Worm (Caenorhabditis elegans) whole organism, L3 larva: ENCODE results near the gene elo-5.

ENCODE experiments used
- R02D3.7 ChIP-seq: fragments of 150-350 bp; optimal IDR thresholded peaks from 2 replicates; lab custom pipeline; 2014; ENCODE audit warnings: missing biosample characterization, missing genetic modification characterization
- ZK546.5 ChIP-seq: sonication (generic microtip); optimal IDR thresholded peaks from 2 replicates; lab custom pipeline; 2017; ENCODE audit warnings: missing biosample characterization, missing genetic modification characterization
- ama-1 ChIP-seq: fragments of 150-350 bp; optimal IDR thresholded peaks from 2 replicates; lab custom pipeline; 2018
- ceh-16 ChIP-seq: sonication (generic microtip); optimal IDR thresholded peaks from 2 replicates; lab custom pipeline; 2017; ENCODE audit warnings: missing biosample characterization, missing genetic modification characterization
- ceh-28 ChIP-seq: fragments of 150-350 bp; optimal IDR thresholded peaks from 2 replicates; lab custom pipeline; 2014; ENCODE audit warnings: missing biosample characterization, missing genetic modification reagents, missing genetic modification characterization
- ceh-82 ChIP-seq: fragments of 150-350 bp; optimal IDR thresholded peaks from 2 replicates; lab custom pipeline; 2014; ENCODE audit warnings: missing biosample characterization, missing genetic modification characterization
- ceh-9 ChIP-seq: sonication (generic microtip); optimal IDR thresholded peaks from 2 replicates; lab custom pipeline; 2018; ENCODE audit warnings: missing biosample characterization, missing genetic modification characterization
- daf-12 ChIP-seq: fragments of 150-350 bp; optimal IDR thresholded peaks from 2 replicates; lab custom pipeline; 2014; ENCODE audit warnings: missing biosample characterization, missing genetic modification reagents, missing genetic modification characterization
- egl-27 ChIP-seq: sonication (generic microtip); optimal IDR thresholded peaks from 4 replicates; lab custom pipeline; 2017; ENCODE audit warnings: missing biosample characterization, missing genetic modification reagents, missing genetic modification characterization
- elt-1 ChIP-seq: fragments of 150-350 bp; optimal IDR thresholded peaks from 2 replicates; lab custom pipeline; 2014; ENCODE audit warnings: missing biosample characterization, missing genetic modification characterization
- elt-2 ChIP-seq: sonication (generic microtip); optimal IDR thresholded peaks from 2 replicates; lab custom pipeline; 2016; ENCODE audit warnings: missing genetic modification reagents, mild to moderate bottlenecking, missing genetic modification characterization, missing compliant biosample characterization
- elt-3 ChIP-seq, 3 experiments: fragments of 150-350 bp in 1 of 3; sonication (generic microtip) in 2 of 3; optimal IDR thresholded peaks; 2 replicates in 2 of 3; 4 replicates in 1 of 3; lab custom pipeline; 2014 to 2017; ENCODE audit warnings: missing biosample characterization in 3 of 3, missing genetic modification characterization in 3 of 3
- eor-1 ChIP-seq, 2 experiments: fragments of 150-350 bp; optimal IDR thresholded peaks; 2 replicates each; lab custom pipeline; 2014 to 2018; ENCODE audit warnings: missing biosample characterization in 2 of 2, missing genetic modification characterization in 2 of 2
- fkh-10 ChIP-seq: sonication (generic microtip); optimal IDR thresholded peaks from 2 replicates; lab custom pipeline; 2017; ENCODE audit warnings: missing biosample characterization, missing genetic modification reagents, missing genetic modification characterization
- fkh-2 ChIP-seq: fragments of 150-350 bp; optimal IDR thresholded peaks from 2 replicates; lab custom pipeline; 2014; ENCODE audit warnings: missing biosample characterization, missing genetic modification reagents, missing genetic modification characterization
- fos-1 ChIP-seq: fragments of 150-350 bp; optimal IDR thresholded peaks from 2 replicates; lab custom pipeline; 2014; ENCODE audit warnings: missing biosample characterization, missing genetic modification characterization
- hmg-11 ChIP-seq: sonication (generic microtip); optimal IDR thresholded peaks from 2 replicates; lab custom pipeline; 2016; ENCODE audit warnings: missing genetic modification characterization, missing compliant biosample characterization
- jun-1 ChIP-seq: fragments of 150-350 bp; optimal IDR thresholded peaks from 2 replicates; lab custom pipeline; 2014; ENCODE audit warnings: missing biosample characterization, missing genetic modification reagents, missing genetic modification characterization
- lin-15B ChIP-seq: fragments of 150-350 bp; optimal IDR thresholded peaks from 2 replicates; lab custom pipeline; 2014; ENCODE audit warnings: missing biosample characterization, missing genetic modification characterization
- lin-39 ChIP-seq: fragments of 150-350 bp; optimal IDR thresholded peaks from 2 replicates; lab custom pipeline; 2018; ENCODE audit warnings: missing biosample characterization, missing genetic modification reagents, missing genetic modification characterization
- lsy-12 ChIP-seq: sonication (generic microtip); optimal IDR thresholded peaks from 2 replicates; lab custom pipeline; 2016; ENCODE audit warnings: mild to moderate bottlenecking, missing genetic modification characterization, missing compliant biosample characterization
- mdl-1 ChIP-seq: fragments of 150-350 bp; optimal IDR thresholded peaks from 2 replicates; lab custom pipeline; 2014; ENCODE audit warnings: missing biosample characterization, missing genetic modification characterization
- mml-1 ChIP-seq: fragments of 150-350 bp; sonication (generic microtip); optimal IDR thresholded peaks from 3 replicates; lab custom pipeline; 2014; ENCODE audit warnings: missing biosample characterization, missing genetic modification characterization
- nfya-1 ChIP-seq: sonication (generic microtip); optimal IDR thresholded peaks from 2 replicates; lab custom pipeline; 2017; ENCODE audit warnings: missing genetic modification characterization, mild to moderate bottlenecking, missing compliant biosample characterization, antibody characterized with exemption, moderate library complexity; ENCODE audit not compliant: insufficient read depth
- nhr-11 ChIP-seq: fragments of 150-350 bp; optimal IDR thresholded peaks from 2 replicates; lab custom pipeline; 2014; ENCODE audit warnings: missing biosample characterization, missing genetic modification characterization
- nhr-23 ChIP-seq: fragments of 150-350 bp; optimal IDR thresholded peaks from 2 replicates; lab custom pipeline; 2014; ENCODE audit warnings: missing biosample characterization, missing genetic modification reagents, missing genetic modification characterization
- nhr-237 ChIP-seq: fragments of 150-350 bp; optimal IDR thresholded peaks from 2 replicates; lab custom pipeline; 2014; ENCODE audit warnings: missing biosample characterization, missing genetic modification characterization
- nhr-28 ChIP-seq: fragments of 150-350 bp; optimal IDR thresholded peaks from 2 replicates; lab custom pipeline; 2014; ENCODE audit warnings: missing biosample characterization, missing genetic modification characterization
- nhr-43 ChIP-seq: sonication (generic microtip); optimal IDR thresholded peaks from 2 replicates; lab custom pipeline; 2016; ENCODE audit warnings: mild to moderate bottlenecking, missing genetic modification characterization, missing compliant biosample characterization; ENCODE audit not compliant: poor library complexity, severe bottlenecking
- nhr-67 ChIP-seq: fragments of 150-350 bp; optimal IDR thresholded peaks from 2 replicates; lab custom pipeline; 2014; ENCODE audit warnings: missing biosample characterization, missing genetic modification characterization
- nhr-76 ChIP-seq: fragments of 150-350 bp; sonication (generic microtip); optimal IDR thresholded peaks from 5 replicates; lab custom pipeline; 2014; ENCODE audit warnings: missing biosample characterization, missing genetic modification characterization
- nhr-77 ChIP-seq: fragments of 150-350 bp; optimal IDR thresholded peaks from 2 replicates; lab custom pipeline; 2014; ENCODE audit warnings: missing biosample characterization, missing genetic modification characterization
- pha-4 ChIP-seq: fragments of 150-350 bp; optimal IDR thresholded peaks from 2 replicates; lab custom pipeline; 2014; ENCODE audit warnings: missing biosample characterization, missing genetic modification reagents, missing genetic modification characterization
- pqm-1 ChIP-seq: fragments of 150-350 bp; optimal IDR thresholded peaks from 2 replicates; lab custom pipeline; 2017; ENCODE audit warnings: missing biosample characterization, missing genetic modification characterization, inconsistent platforms
- snpc-4 ChIP-seq: fragments of 150-350 bp; optimal IDR thresholded peaks from 2 replicates; lab custom pipeline; 2014; ENCODE audit warnings: missing biosample characterization, missing genetic modification characterization
- tbx-2 ChIP-seq: sonication (generic microtip); optimal IDR thresholded peaks from 2 replicates; lab custom pipeline; 2016; ENCODE audit warnings: mild to moderate bottlenecking, missing genetic modification characterization, missing compliant biosample characterization
- unc-39 ChIP-seq: sonication (generic microtip); optimal IDR thresholded peaks from 4 replicates; lab custom pipeline; 2017; ENCODE audit warnings: missing biosample characterization, missing genetic modification characterization
- unc-62 ChIP-seq: fragments of 150-350 bp; sonication (generic microtip); optimal IDR thresholded peaks from 4 replicates; lab custom pipeline; 2014; ENCODE audit warnings: missing biosample characterization, missing genetic modification reagents, missing genetic modification characterization
- zag-1 ChIP-seq: fragments of 150-350 bp; optimal IDR thresholded peaks from 2 replicates; lab custom pipeline; 2014; ENCODE audit warnings: missing biosample characterization, missing genetic modification characterization
- ztf-11 ChIP-seq: fragments of 150-350 bp; optimal IDR thresholded peaks from 2 replicates; lab custom pipeline; 2014; ENCODE audit warnings: missing biosample characterization, missing genetic modification characterization
- ztf-4 ChIP-seq: fragments of 150-350 bp; optimal IDR thresholded peaks from 2 replicates; lab custom pipeline; 2014; ENCODE audit warnings: missing biosample characterization, missing genetic modification characterization

Gene elo-5

ce11 chrIV:5377062-5377461 is at the start of gene elo-5:
Gene elo-5 (minus strand): TSS chrIV:5377117.
- TF ChIP-seq nhr-67 (tag; lab: Kevin White, UChicago) (no peak), zag-1 (tag; lab: Kevin White, UChicago) (no peak), hmg-11 (no peak), fos-1 (no peak), jun-1 (tag; lab: Kevin White, UChicago) (no peak), nhr-28 (tag; lab: Kevin White, UChicago) (no peak), ztf-11 (tag; lab: Kevin White, UChicago) (no peak), pqm-1 (tag; lab: Kevin White, UChicago) (peak; percentile 52), R02D3.7 (tag; lab: Kevin White, UChicago) (no peak), nhr-11 (tag; lab: Kevin White, UChicago) (no peak), pha-4 (tag; lab: Kevin White, UChicago) (peak; percentile 47), ceh-28 (tag; lab: Kevin White, UChicago) (no peak), nfya-1 (tag; lab: Kevin White, UChicago) (no peak), egl-27 (tag; lab: Kevin White, UChicago) (no peak), elt-2 (tag; lab: Kevin White, UChicago) (peak; percentile 91), unc-62 (GFP tag; lab: Kevin White, UChicago) (no peak), daf-12 (tag; lab: Kevin White, UChicago) (no peak), snpc-4 (tag; lab: Kevin White, UChicago) (no peak), mml-1 (tag; lab: Kevin White, UChicago) (no peak), nhr-237 (no peak), fkh-2 (no peak), lin-15B (tag; lab: Kevin White, UChicago) (no peak), eor-1 (tag; optimal IDR thresholded peaks at IDR 0.05; lab: Kevin White, UChicago) (no peak), ceh-9 (tag; lab: Kevin White, UChicago) (no peak), nhr-43 (no peak), elt-1 (no peak), nhr-76 (tag; lab: Kevin White, UChicago) (no peak)

ce11 chrIV:5419122-5419521 is 42.2 kb upstream of the elo-5 start, which contains the start of gene ehn-3:
Gene ehn-3 (minus strand): TSS chrIV:5419222.
- TF ChIP-seq nhr-237 = no peak
- TF ChIP-seq nhr-76 (tag; lab: Kevin White, UChicago) = no peak
- TF ChIP-seq nhr-28 (tag; lab: Kevin White, UChicago) = no peak
- no peak for TF ChIP-seq ceh-16
- TF ChIP-seq elt-2 (tag; lab: Kevin White, UChicago) = no peak
- no peak for TF ChIP-seq R02D3.7 (tag; lab: Kevin White, UChicago)
- no peak for TF ChIP-seq ztf-11 (tag; lab: Kevin White, UChicago)
- TF ChIP-seq nhr-23 (tag; lab: Kevin White, UChicago) = no peak
- TF ChIP-seq elt-1 = no peak
- no peak for TF ChIP-seq elt-3 (tag; optimal IDR thresholded peaks at IDR 0.05; lab: Kevin White, UChicago)
- TF ChIP-seq tbx-2 (tag; lab: Kevin White, UChicago) = no peak
- no peak for TF ChIP-seq mml-1 (tag; lab: Kevin White, UChicago)
- no peak for TF ChIP-seq lsy-12 (tag; lab: Kevin White, UChicago)
- no peak for TF ChIP-seq lin-39 (tag; lab: Kevin White, UChicago)
- TF ChIP-seq ZK546.5 = no peak
- TF ChIP-seq ama-1 (lab: Kevin White, UChicago) = no peak
- no peak for TF ChIP-seq fkh-2
- TF ChIP-seq eor-1 (tag; optimal IDR thresholded peaks at IDR 0.05; lab: Kevin White, UChicago) = no peak
- TF ChIP-seq pqm-1 (tag; lab: Kevin White, UChicago) = no peak

DNA sequence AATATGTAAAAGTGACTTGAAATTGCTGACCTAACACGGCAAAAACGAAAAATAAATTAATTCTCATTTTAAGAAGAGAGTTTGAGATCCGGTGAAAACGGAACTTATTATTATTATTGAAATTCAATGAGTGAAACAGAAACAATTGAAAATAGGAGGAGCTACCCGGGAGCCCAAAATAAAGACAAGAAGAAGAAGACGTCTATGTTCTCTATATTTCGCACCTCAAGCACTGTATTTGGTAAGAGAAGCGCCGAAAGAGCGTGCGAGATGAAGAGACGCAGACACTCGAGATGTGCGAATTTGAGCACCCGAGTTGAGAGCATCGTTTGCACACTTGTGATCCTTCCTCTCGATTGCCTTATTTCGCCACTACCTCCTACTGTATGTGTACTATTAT is 38.8 kb upstream of the elo-5 start, which contains the start of gene spp-7:
TSS of gene spp-7 (minus strand) at position 101 of the 400 bp plus-strand sequence.
- TF ChIP-seq pha-4 (tag; lab: Kevin White, UChicago) (no peak), lin-15B (tag; lab: Kevin White, UChicago) (no peak), nhr-43 (no peak), nhr-28 (tag; lab: Kevin White, UChicago) (no peak), eor-1 (tag; optimal IDR thresholded peaks at IDR 0.05; lab: Kevin White, UChicago) (no peak), mml-1 (tag; lab: Kevin White, UChicago) (no peak), unc-62 (GFP tag; lab: Kevin White, UChicago) (no peak), ceh-82 (tag; lab: Kevin White, UChicago) (no peak), ztf-4 (no peak), elt-1 (no peak), mdl-1 (tag; lab: Kevin White, UChicago) (no peak), fkh-10 (GFP tag; lab: Kevin White, UChicago) (no peak), nhr-11 (tag; lab: Kevin White, UChicago) (no peak), snpc-4 (tag; lab: Kevin White, UChicago) (no peak), nhr-77 (tag; lab: Kevin White, UChicago) (no peak), unc-39 (tag; lab: Kevin White, UChicago) (no peak), nhr-67 (tag; lab: Kevin White, UChicago) (no peak), fos-1 (no peak), pqm-1 (tag; lab: Kevin White, UChicago) (no peak)
- TF ChIP-seq, all 47 proteins: peak for 0
